Fruit fly (Drosophila melanogaster): ENCODE measurements around the gene Reepl1.

dm6 chrX:11543318-11543717 is 29.2 kb upstream of the Reepl1 start:
- TF ChIP-seq fru (GFP tag; optimal IDR thresholded peaks at IDR 0.05) (no peak), lola (GFP tag; optimal IDR thresholded peaks at IDR 0.05) (no peak), h (GFP tag; optimal IDR thresholded peaks at IDR 0.05) (no peak), dsf (GFP tag; optimal IDR thresholded peaks at IDR 0.05; ENCODE audit: borderline replicate concordance) (no peak), CG9705 (GFP tag; optimal IDR thresholded peaks at IDR 0.05) (no peak), usp (GFP tag; optimal IDR thresholded peaks at IDR 0.05) (no peak), Rel (GFP tag; optimal IDR thresholded peaks at IDR 0.05) (no peak), Rel (tag; optimal IDR thresholded peaks at IDR 0.05) (no peak), Myc (optimal IDR thresholded peaks at IDR 0.05) (no peak), Hr78 (GFP tag; optimal IDR thresholded peaks at IDR 0.05) (no peak), Dfd (GFP tag; optimal IDR thresholded peaks at IDR 0.05) (no peak), woc (GFP tag; optimal IDR thresholded peaks at IDR 0.05) (no peak), jim (GFP tag; optimal IDR thresholded peaks at IDR 0.05) (no peak), foxo (GFP tag; optimal IDR thresholded peaks at IDR 0.05) (no peak), sage (GFP tag; optimal IDR thresholded peaks at IDR 0.05) (no peak)

Measured in whole organism, wandering third instar larva.